Fruit fly (Drosophila melanogaster): Measurements from ENCODE around the gene CG14377.

DNA sequence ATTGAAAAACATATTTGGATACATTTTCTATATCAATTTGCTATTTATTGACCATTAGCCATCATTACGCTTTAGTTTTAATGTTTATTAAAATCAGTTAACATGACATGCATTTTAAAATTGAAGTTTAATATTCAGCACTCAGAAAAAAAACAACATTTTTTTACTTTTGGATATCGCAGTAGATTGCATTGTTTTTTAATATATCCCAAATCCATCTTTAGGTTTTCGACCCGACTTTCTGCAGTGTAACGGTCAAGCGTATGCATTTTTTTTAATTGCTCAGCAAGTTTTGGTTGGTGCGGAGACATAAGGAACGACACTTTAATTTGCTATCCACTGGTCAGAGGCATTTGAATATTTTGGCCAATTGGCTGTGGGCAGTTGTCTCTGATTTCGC lies 15.1 kb downstream of the CG14377 start:
- no peak for TF ChIP-seq z (GFP tag; IDR thresholded peaks at IDR 0.05)
- TF ChIP-seq croc (GFP tag; conservative IDR thresholded peaks at IDR 0.05): no peak
- no peak for TF ChIP-seq CG11456 (GFP tag; IDR thresholded peaks at IDR 0.05)
- no peak for TF ChIP-seq gfzf (GFP tag; optimal IDR thresholded peaks at IDR 0.05)
- no peak for TF ChIP-seq tio (GFP tag; optimal IDR thresholded peaks at IDR 0.05)
- TF ChIP-seq NC2α (GFP tag; optimal IDR thresholded peaks at IDR 0.05): no peak
- TF ChIP-seq seq (GFP tag; IDR thresholded peaks at IDR 0.05): no peak
- TF ChIP-seq nau (GFP tag; optimal IDR thresholded peaks at IDR 0.05): no peak
- TF ChIP-seq CG32772 (GFP tag; IDR thresholded peaks at IDR 0.05): no peak
- no peak for TF ChIP-seq Mad (GFP tag; optimal IDR thresholded peaks at IDR 0.05)
- TF ChIP-seq shn (GFP tag; optimal IDR thresholded peaks at IDR 0.05): no peak
- TF ChIP-seq en (GFP tag; optimal IDR thresholded peaks at IDR 0.05): no peak
